Worm (Caenorhabditis elegans): ENCODE measurements around the gene col-158.

col-158 gene

ce11 chrV:11845492-11845891 lies 16.1 kb downstream of the col-158 start, which contains the start of gene hmp-1:
TSS of gene hmp-1 (plus strand) at chrV:11845871.
- no peak for TF ChIP-seq unc-62 (GFP tag; optimal IDR thresholded peaks at IDR 0.05)

DNA sequence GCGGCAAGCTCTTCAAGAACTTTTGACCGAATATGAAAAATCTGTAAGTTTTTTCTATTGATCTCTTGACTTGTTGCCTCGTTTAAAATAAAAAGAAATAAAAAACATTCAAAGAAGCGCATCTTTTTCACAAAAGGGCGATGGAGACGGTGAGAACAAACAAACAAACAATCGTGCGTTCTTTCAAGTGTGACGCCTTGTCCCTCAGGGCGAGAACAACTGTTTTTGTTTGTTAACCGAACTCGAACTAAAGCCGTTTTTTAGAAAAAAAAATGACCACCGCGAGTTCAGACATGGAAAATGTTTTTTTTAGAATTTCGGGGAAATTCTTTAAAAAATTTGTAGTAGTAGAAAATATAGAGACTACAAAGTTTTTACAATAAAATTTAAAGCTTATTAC lies 17.6 kb downstream of the col-158 start:
- no peak for TF ChIP-seq unc-62 (GFP tag; optimal IDR thresholded peaks at IDR 0.05)

DNA sequence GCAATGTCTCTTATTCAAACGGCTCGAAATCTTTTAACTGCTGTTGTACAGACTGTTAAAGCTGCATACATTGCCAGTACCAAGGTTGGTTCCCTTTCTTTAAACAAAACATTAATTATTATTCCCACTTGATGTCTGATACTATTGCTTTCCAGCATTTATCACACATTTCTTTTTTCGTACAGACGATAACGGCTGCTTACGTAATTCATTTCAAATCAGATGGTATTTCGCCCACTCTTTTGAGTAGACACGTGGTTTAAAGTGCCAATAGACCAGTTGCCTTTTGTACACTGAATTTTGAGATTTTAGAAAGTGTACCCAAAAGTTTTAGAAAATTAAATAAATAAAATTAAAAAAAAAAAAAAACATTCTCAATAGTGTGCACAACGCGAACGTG lies 20.0 kb downstream of the col-158 start:
- TF ChIP-seq unc-62 (GFP tag; optimal IDR thresholded peaks at IDR 0.05), result no peak

DNA sequence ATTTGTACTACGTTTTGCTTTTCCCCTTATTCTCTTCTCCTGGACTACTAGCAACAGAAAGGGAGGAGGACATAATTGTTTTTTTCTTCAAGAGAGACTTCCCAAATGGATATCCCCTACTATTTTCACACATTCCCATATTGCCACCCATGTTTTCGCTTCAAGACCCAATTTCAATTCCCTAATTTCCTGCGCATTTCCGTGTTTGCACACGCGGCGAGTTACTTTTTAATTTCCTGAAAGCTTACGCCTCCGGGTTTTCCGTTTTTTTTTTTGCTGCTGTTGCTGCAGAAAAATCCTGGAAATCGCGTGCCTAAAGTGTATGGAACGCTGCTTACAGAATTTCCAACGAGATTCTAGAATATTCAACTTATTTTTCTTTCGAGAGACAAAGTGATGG lies 22.9 kb downstream of the col-158 start:
- TF ChIP-seq unc-62 (GFP tag; optimal IDR thresholded peaks at IDR 0.05), result no peak

- no peak for TF ChIP-seq unc-62 (GFP tag; optimal IDR thresholded peaks at IDR 0.05)
These were observed 24.3 kb downstream of the col-158 start for ce11 chrV:11853723-11854122.

ce11 chrV:11854905-11855304 lies 25.5 kb downstream of the col-158 start:
- no peak for TF ChIP-seq unc-62 (GFP tag; optimal IDR thresholded peaks at IDR 0.05)

DNA sequence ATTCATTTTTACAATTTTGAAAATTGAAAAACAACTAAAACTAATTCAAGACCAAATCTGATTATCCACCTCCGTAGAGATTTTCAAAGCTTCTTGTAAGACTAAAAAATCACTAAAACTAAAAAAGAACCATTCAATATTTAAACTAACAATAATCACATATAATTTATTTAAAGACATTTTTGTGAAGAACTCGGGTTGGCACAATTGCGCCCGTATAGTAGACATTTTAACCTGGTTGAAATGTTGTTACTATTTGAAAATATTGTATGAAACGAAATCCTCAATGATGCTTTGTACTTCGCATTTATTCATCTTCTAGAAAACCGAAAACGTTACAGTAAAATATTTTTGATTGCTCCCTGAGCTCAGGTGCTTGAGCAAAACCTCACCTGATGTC lies 26.6 kb downstream of the col-158 start:
- TF ChIP-seq unc-62 (GFP tag; optimal IDR thresholded peaks at IDR 0.05), result no peak

DNA sequence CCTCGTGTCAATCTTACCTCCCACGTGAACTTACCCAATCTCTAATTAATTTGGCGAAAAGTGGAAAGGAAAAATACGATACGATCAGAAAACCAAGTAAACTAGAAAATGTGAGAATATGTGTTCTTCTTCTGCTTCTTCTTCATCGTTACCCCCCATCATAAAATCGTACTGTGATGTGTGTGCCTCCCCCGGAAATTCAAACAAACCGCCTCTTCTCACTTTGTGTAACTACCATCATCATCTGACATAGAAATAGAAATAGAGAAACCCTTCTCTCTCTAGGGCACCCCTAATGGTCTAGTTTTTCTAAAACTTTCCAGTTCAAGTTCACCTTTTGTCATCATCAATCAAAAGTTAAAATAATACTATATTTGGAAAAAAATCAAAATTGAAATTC lies 28.4 kb downstream of the col-158 start:
- TF ChIP-seq unc-62 (GFP tag; optimal IDR thresholded peaks at IDR 0.05), result no peak

DNA sequence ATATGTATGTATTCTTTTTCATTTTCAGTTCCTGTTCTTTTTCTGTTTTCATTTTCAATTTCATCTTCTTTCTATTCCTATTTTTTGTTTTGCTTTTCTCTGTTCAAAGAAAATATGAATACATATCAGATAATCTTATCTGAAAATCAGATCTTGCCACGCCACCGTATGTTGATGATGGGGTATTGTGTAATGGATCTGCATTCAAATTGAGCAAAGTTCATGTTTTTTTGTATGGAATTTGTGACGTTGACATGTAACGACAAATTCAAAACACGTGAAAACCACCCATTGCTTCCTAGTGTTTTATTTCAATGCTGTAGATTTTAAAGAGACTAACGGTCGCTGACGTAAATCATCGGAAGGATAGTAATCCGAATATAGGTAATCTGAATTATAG lies 28.9 kb downstream of the col-158 start:
- no peak for TF ChIP-seq unc-62 (GFP tag; optimal IDR thresholded peaks at IDR 0.05)

DNA sequence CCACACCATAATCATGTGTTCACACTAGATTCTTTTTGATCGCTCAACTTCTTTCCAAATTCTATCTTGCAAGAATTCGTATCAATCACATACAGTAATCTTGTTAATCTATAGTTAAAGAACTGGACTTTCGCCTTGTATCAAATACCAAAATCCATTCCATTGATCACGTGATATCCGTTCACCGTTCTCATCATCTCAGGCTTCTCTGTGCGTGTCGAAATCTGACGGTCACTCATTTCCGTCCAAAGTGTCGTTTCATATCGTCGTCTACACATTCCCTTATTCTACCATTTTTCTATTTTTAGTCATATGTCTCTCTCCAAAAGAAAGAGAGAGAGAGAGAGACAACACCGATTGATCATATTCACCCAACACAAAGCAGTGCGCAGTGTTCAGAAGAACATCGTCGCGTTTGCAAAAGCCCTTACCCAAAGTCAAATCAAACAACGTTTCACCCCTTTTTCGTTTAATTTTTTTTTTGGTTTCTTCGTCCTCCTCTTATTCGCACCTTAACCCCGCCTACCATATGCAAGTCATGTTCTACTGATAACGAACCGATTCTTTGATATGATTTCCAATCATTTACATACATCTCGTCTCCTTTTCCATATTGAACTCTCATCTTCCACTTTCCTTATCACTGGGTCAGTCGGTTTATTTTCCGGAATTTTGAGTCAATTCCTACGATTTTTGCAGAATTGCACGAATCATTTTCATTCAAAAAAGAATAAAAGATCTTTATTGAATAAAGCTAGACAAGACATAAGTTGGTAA lies 29.9 kb downstream of the col-158 start:
- TF ChIP-seq unc-62 (GFP tag; optimal IDR thresholded peaks at IDR 0.05), result no peak

DNA sequence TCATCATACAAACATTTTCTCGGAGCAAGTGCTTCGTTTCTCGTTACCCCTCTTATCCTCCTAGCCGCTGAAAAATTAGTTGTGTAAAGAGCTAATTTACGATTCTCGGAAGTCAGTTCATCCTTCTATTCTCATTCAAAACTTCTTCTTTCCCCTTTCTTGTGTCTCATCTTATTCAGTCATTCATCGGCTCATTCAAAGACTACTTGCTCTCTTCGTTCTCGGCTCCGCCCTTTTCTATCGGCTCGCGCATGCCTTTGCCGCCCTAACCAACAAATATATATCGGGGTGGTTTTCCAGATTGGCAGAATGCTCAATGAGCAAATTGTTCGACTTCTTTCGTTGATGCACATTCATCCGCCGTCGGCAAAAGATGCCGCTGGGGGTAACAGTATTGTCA lies 31.0 kb downstream of the col-158 start, which contains the start of gene R13H4.5:
Gene R13H4.5, plus strand, starts transcription at position 301 of the 400 bp plus-strand sequence.
- TF ChIP-seq unc-62 (GFP tag; optimal IDR thresholded peaks at IDR 0.05), result no peak

DNA sequence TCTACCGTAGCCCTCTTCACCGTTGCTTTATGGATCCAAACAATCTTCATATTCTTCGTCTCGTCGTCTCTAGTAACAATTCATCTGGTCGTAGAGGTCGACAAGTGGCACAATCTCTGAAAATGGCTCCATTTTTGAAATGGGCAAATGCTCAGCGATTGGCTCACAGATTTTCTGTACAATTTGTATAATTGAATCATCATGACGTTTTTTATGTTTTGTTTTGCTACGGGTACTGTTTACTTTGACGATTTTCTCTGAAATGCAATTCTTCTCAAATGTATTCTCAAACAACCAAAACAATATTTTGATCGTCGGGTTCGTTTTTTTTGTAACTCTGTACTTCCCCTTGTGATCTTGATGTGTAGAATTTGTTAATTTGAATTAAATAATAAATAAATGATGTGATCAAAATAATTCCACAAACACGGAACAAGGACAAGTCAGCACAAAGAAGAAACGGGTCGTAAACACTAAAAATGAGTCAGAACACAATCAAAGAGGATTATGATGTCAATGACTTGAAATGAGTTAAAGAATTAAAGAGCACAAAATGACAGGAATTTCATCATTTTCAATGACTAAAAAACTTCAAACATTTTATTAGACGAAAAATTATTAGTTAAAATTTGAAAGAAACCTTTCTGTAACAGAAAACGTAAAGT lies 32.6 kb downstream of the col-158 start:
- TF ChIP-seq unc-62 (GFP tag; optimal IDR thresholded peaks at IDR 0.05), result no peak

- no peak for TF ChIP-seq unc-62 (GFP tag; optimal IDR thresholded peaks at IDR 0.05)
These were observed 33.4 kb downstream of the col-158 start, which contains the start of gene R13H4.6 for ce11 chrV:11862817-11863216. TSS of gene R13H4.6 (plus strand) at chrV:11863117.

ce11 chrV:11868142-11868541 lies 38.8 kb downstream of the col-158 start, which contains the start of gene R13H4.7:
TSS of gene R13H4.7 (minus strand) at chrV:11868242.
- TF ChIP-seq unc-62 (GFP tag; optimal IDR thresholded peaks at IDR 0.05), result no peak

DNA sequence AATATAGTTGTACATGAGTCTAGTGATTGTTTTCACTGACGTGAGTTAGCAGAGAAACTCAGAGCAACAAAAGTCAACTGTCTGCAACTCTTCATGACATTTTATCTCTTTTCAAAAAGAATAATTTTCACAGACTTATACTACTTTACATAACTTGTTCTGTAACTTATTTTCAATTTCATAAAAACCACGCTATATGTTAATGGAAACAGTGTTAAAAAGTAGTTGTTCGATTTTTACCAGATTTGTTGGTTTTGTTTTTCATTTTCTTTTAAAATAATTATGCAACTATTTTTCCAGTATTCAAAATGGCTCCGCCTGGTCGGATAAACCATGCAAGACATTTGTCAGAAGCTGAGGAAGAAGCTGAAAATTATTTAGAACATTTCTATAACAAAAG lies 45.7 kb downstream of the col-158 start, which contains the start of gene sulp-4:
Gene sulp-4, plus strand, starts transcription at position 301 of the 400 bp plus-strand sequence.
- no peak for TF ChIP-seq unc-62 (GFP tag; optimal IDR thresholded peaks at IDR 0.05)

DNA sequence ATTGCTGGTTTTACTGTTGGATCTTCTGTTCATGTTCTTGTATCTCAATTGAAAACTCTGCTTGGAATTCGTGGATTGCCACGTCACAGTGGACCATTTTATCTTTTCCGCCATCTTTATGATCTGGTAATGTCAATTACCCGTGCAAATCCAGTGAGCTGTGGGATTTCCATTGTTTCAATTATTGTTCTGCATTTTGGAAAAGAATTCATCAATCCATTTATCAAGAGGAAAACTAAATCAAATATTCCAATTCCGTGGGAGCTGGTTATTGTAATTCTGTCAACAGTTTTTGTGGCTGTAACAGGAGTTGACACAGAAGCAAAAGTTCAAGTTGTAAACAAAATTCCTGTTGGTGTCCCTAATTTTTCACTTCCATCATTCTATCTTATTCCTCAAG lies 47.3 kb downstream of the col-158 start:
- no peak for TF ChIP-seq unc-62 (GFP tag; optimal IDR thresholded peaks at IDR 0.05)

- no peak for TF ChIP-seq unc-62 (GFP tag; optimal IDR thresholded peaks at IDR 0.05)
These were observed 50.4 kb downstream of the col-158 start, which contains the start of gene sulp-5 for ce11 chrV:11879732-11880131. TSS of gene sulp-5 (plus strand) at chrV:11880032.

Measured in whole organism, dauer.